Worm (Caenorhabditis elegans): ENCODE measurements around the gene samp-1.

samp-1 gene

ce11 chrII:11302591-11302990 is at the start of gene samp-1:
Gene samp-1 (plus strand): TSS chrII:11302891.
- no peak for TF ChIP-seq ztf-28 (GFP tag; IDR thresholded peaks at IDR 0.05)
- TF ChIP-seq madf-6 (GFP tag; IDR thresholded peaks at IDR 0.05) = peak; percentile 42; the same call in 1 of the 2 replicates
- peak; percentile 9 for TF ChIP-seq snpc-1.3 (tag; optimal IDR thresholded peaks at IDR 0.05; ENCODE audit: insufficient read depth)

ce11 chrII:11255536-11255935 is 47.2 kb upstream of the samp-1 start, which contains the start of gene T05B9.2:
Gene T05B9.2 (plus strand): TSS chrII:11255836.
- 0 out of 2 replicates have a peak, but pooled peaks have one; percentile 17 for TF ChIP-seq zfh-2 (GFP tag; conservative IDR thresholded peaks at IDR 0.05)
- no peak for TF ChIP-seq mel-28 (tag; optimal IDR thresholded peaks at IDR 0.05; ENCODE audit: borderline replicate concordance)

ce11 chrII:11259766-11260165 is 42.9 kb upstream of the samp-1 start:
- TF ChIP-seq atf-7 (tag; optimal IDR thresholded peaks at IDR 0.05) (no peak), B0019.2 (GFP tag; conservative IDR thresholded peaks at IDR 0.05) (no peak), ama-1 (optimal IDR thresholded peaks at IDR 0.05) (no peak), ama-1 (GFP tag; optimal IDR thresholded peaks at IDR 0.05) (no peak), zfh-2 (GFP tag; conservative IDR thresholded peaks at IDR 0.05) (no peak), hmg-1.2 (GFP tag; IDR thresholded peaks at IDR 0.05) (0 out of 2 replicates have a peak, but pooled peaks have one; percentile 30), akir-1 (GFP tag; optimal IDR thresholded peaks at IDR 0.05) (no peak), ztf-22 (GFP tag; optimal IDR thresholded peaks at IDR 0.05) (no peak), B0261.1 (tag; optimal IDR thresholded peaks at IDR 0.05) (no peak), T07F8.4 (tag; optimal IDR thresholded peaks at IDR 0.05) (no peak), lin-40 (tag; optimal IDR thresholded peaks at IDR 0.05) (no peak), bed-1 (GFP tag; IDR thresholded peaks at IDR 0.05) (no peak), attf-6 (GFP tag; IDR thresholded peaks at IDR 0.05) (no peak), F10E7.11 (tag; optimal IDR thresholded peaks at IDR 0.05) (no peak), madf-6 (GFP tag; IDR thresholded peaks at IDR 0.05) (peak; percentile 73), nfyb-1 (GFP tag; IDR thresholded peaks at IDR 0.05) (peak; percentile 59; the same call in 1 of the 2 replicates), B0035.1 (tag; optimal IDR thresholded peaks at IDR 0.05) (no peak), rpc-1 (optimal IDR thresholded peaks at IDR 0.05) (no peak), rpc-1 (tag; optimal IDR thresholded peaks at IDR 0.05) (no peak), ceh-100 (GFP tag; IDR thresholded peaks at IDR 0.05) (peak; percentile 37; the same call in 1 of the 2 replicates), hlh-26 (GFP tag; conservative IDR thresholded peaks at IDR 0.05) (no peak), attf-5 (GFP tag; optimal IDR thresholded peaks at IDR 0.05) (no peak), efl-1 (GFP tag; optimal IDR thresholded peaks at IDR 0.05) (peak; percentile 13), nhr-179 (tag; optimal IDR thresholded peaks at IDR 0.05) (no peak), xnd-1 (tag; optimal IDR thresholded peaks at IDR 0.05) (peak; percentile 15), ccch-3 (GFP tag; optimal IDR thresholded peaks at IDR 0.05) (no peak), egrh-3 (GFP tag; IDR thresholded peaks at IDR 0.05) (no peak), nfya-2 (GFP tag; IDR thresholded peaks at IDR 0.05) (no peak), K12H6.12 (tag; optimal IDR thresholded peaks at IDR 0.05) (no peak), ztf-6 (GFP tag; IDR thresholded peaks at IDR 0.05) (no peak), Y56A3A.18 (GFP tag; IDR thresholded peaks at IDR 0.05) (0 out of 2 replicates have a peak, but pooled peaks have one; percentile 31), hlh-12 (tag; optimal IDR thresholded peaks at IDR 0.05) (no peak), F37B4.10 (GFP tag; IDR thresholded peaks at IDR 0.05) (no peak), nfya-1 (tag; optimal IDR thresholded peaks at IDR 0.05; ENCODE audit: borderline replicate concordance, insufficient read depth) (no peak), ceh-40 (GFP tag; IDR thresholded peaks at IDR 0.05) (0 out of 2 replicates have a peak, but pooled peaks have one; percentile 37), Y53F4B.3 (GFP tag; IDR thresholded peaks at IDR 0.05) (no peak), nhr-120 (GFP tag; IDR thresholded peaks at IDR 0.05) (no peak), aptf-2 (GFP tag; conservative IDR thresholded peaks at IDR 0.05) (no peak), rec-8 (tag; optimal IDR thresholded peaks at IDR 0.05) (no peak), lin-26 (GFP tag; IDR thresholded peaks at IDR 0.05) (peak; percentile 71; the same call in 1 of the 2 replicates), dpff-1 (tag; optimal IDR thresholded peaks at IDR 0.05) (no peak), snpc-4 (GFP tag; optimal IDR thresholded peaks at IDR 0.05) (no peak), snpc-4 (tag; optimal IDR thresholded peaks at IDR 0.05) (no peak)

Data from whole organism, young adult.